Worm (Caenorhabditis elegans) whole organism, young adult: ENCODE measurements around the gene sra-8.

ENCODE experiments used
- akir-1 ChIP-seq: fragments of 200-800 bp; sonication (Bioruptor generic); optimal IDR thresholded peaks from 2 replicates; lab custom pipeline; 2018; ENCODE audit warnings: mild to moderate bottlenecking, missing genetic modification characterization, moderate library complexity, missing compliant biosample characterization
- sea-2 ChIP-seq: fragments of 200-800 bp; sonication (Bioruptor generic); IDR thresholded peaks from 2 replicates; pipeline ENCODE4 v1.3.6; 2022; ENCODE audit warnings: missing genetic modification characterization, missing compliant biosample characterization

DNA sequence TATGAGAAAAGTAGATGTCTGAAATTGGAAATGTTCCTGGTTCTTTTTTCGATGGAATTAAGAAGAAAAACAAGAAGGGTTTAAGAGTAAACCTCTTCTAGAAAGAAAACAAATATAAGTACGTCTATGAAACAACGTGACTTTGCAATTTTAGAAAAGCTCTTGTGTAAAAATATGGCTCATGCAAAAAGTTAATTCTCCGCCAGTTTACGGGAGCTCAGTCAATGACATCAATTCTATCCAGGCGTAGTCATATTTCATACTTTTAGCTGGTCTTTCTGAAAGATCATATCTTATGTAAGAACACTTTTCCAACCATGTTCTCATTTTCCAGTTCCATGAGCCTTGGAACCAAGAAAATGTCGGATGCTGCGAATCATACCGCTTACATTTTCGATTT lies 47.6 kb upstream of the sra-8 start:
- TF ChIP-seq sea-2 (GFP tag; lab: Robert Waterston, UW): no peak
- no peak for TF ChIP-seq akir-1 (GFP tag; lab: Kevin White, UChicago)
